Worm (Caenorhabditis elegans) whole organism, L2 larva: ENCODE results near the gene F42G2.5.

ENCODE experiments used
- blmp-1 ChIP-seq: sonication (generic microtip); optimal IDR thresholded peaks from 2 replicates; lab custom pipeline; 2017; ENCODE audit warnings: missing genetic modification characterization, mild to moderate bottlenecking, missing compliant biosample characterization, antibody characterized with exemption, moderate library complexity; ENCODE audit not compliant: insufficient read depth
- nhr-77 ChIP-seq: fragments of 150-350 bp; optimal IDR thresholded peaks from 2 replicates; lab custom pipeline; 2014; ENCODE audit warnings: missing biosample characterization, missing genetic modification characterization
- ztf-4 ChIP-seq: fragments of 150-350 bp; optimal IDR thresholded peaks from 2 replicates; lab custom pipeline; 2014; ENCODE audit warnings: missing biosample characterization, missing genetic modification characterization

DNA sequence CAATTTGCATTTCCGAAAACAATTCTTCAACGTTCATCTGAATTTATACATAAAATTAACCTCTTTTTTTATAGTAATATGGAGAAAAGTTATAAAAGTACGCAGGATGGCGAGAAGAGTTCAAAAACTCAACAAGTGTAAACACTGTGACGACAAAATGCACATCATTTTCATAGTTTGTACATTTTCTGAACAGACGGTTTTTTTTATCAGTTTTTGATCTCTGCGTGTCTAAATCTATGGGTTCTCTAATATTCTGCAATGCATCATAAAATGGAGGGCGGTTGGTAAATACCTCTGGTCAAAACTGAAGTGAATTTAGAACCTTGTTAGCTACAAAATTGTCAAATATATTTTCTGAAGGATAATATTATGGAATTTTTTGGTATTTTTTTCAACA is 2.4 kb downstream of the F42G2.5 start, which contains the start of gene fbxa-4:
- TF ChIP-seq ztf-4 (tag; lab: Kevin White, UChicago) (no peak), nhr-77 (no peak), blmp-1 (no peak)
